Worm (Caenorhabditis elegans): ENCODE results near the gene Y55F3AM.11.
"Not testable (repeated sequence)": the region's sequence is repeated elsewhere in the genome, so short reads cannot be mapped to it uniquely, and the experiment has no call there.

Gene Y55F3AM.11

ce11 chrIV:1053989-1054388 lies 9.8 kb upstream of the Y55F3AM.11 start:
- TF ChIP-seq dao-5 (tag; optimal IDR thresholded peaks at IDR 0.05): no peak
- no peak for TF ChIP-seq him-1 (tag; optimal IDR thresholded peaks at IDR 0.05)
- TF ChIP-seq W03F9.2 (tag; optimal IDR thresholded peaks at IDR 0.05): no peak

DNA sequence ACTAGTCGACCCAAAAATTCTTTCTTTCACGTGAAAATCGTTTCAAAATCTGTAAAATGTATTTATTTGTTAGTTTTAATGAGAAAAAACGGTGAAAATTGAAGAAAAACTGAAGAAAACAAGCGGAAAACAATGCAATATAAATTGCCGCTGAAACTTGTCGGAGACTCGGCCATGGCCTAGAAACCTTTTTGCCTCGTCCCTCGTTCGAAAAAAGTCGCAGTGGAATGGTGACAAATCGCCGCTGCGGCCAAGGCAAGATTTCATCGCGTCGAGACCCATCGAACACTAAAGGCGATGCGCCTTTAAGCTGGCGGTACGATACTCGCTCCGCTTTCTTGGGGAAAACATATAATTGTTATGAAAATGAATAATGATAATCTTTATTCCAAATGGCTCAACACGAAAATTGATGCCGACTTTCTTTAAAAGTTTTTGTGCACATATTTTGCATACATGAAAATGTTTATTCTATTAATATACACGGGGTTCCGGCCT lies 7.5 kb upstream of the Y55F3AM.11 start, which contains the start of gene Y55F3AM.21:
Gene Y55F3AM.21 (minus strand): TSS at position 51 of the 498 bp plus-strand sequence.
- not testable (repeated sequence) for TF ChIP-seq dao-5, him-1, W03F9.2 (tag; optimal IDR thresholded peaks at IDR 0.05)

ce11 chrIV:1046996-1047395 lies 2.8 kb upstream of the Y55F3AM.11 start:
- TF ChIP-seq W03F9.2 (tag; optimal IDR thresholded peaks at IDR 0.05): no peak
- no peak for TF ChIP-seq dao-5 (tag; optimal IDR thresholded peaks at IDR 0.05)
- TF ChIP-seq him-1 (tag; optimal IDR thresholded peaks at IDR 0.05): no peak

ce11 chrIV:1045683-1046082 lies 1.5 kb upstream of the Y55F3AM.11 start, which contains the start of gene srx-12:
srx-12 (plus strand) TSS chrIV:1045983.
- TF ChIP-seq W03F9.2 (tag; optimal IDR thresholded peaks at IDR 0.05) (no peak), dao-5 (tag; optimal IDR thresholded peaks at IDR 0.05) (no peak), him-1 (tag; optimal IDR thresholded peaks at IDR 0.05) (no peak)

- TF ChIP-seq him-1 (tag; optimal IDR thresholded peaks at IDR 0.05) (no peak), dao-5 (tag; optimal IDR thresholded peaks at IDR 0.05) (no peak)
These were observed 3.6 kb downstream of the Y55F3AM.11 start for ce11 chrIV:1040537-1040936.

ce11 chrIV:1038516-1038915 lies 5.7 kb downstream of the Y55F3AM.11 start:
- TF ChIP-seq W03F9.2 (tag; optimal IDR thresholded peaks at IDR 0.05): no peak
- TF ChIP-seq him-1 (tag; optimal IDR thresholded peaks at IDR 0.05): no peak
- no peak for TF ChIP-seq dao-5 (tag; optimal IDR thresholded peaks at IDR 0.05)

DNA sequence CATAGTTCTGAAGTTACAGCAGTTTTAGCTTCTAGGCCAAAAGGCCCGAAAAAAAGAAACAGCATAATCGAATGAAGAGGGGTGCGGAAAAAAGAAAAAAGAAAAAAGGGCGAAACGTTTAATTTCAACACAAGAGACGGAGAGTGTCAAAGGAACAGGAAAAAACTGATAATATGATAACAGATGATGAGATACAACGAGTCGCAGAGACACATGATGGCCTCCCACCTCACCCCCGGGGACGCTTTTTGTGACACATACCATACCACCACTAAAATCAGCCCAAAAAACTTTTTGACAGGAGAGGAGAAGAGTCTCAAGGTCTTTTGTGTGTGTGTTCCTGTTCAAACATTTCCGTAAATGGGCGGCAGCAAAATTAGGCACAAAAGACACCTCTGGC lies 9.1 kb downstream of the Y55F3AM.11 start:
- TF ChIP-seq him-1 (tag; optimal IDR thresholded peaks at IDR 0.05) (no peak), W03F9.2 (tag; optimal IDR thresholded peaks at IDR 0.05) (peak; percentile 33)

- TF ChIP-seq dao-5 (tag; optimal IDR thresholded peaks at IDR 0.05): no peak
These were observed 14.2 kb downstream of the Y55F3AM.11 start, which contains the start of gene abhd-14 for ce11 chrIV:1029939-1030338. abhd-14 (minus strand) TSS chrIV:1030039.

DNA sequence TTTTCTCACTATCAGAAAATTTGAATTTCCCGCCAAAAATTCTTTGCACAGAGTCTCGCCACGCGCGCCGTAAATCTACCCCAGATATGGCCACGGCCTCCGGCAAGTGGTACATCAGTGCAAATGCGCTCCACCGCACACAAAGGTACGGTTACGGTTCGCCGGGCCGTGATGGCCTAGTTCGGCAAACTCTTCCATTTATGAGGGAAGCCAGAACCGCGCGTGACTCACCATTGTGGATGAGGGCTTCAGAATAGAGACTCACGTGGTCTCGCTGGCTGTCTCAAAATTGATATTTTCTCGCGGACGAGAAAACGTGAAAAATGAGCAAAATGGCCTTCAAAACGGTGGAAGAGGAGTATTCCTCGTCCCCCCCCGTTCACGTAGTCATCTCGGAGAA lies 24.4 kb downstream of the Y55F3AM.11 start:
- TF ChIP-seq W03F9.2 (tag; optimal IDR thresholded peaks at IDR 0.05) (no peak), dao-5 (tag; optimal IDR thresholded peaks at IDR 0.05) (no peak), him-1 (tag; optimal IDR thresholded peaks at IDR 0.05) (no peak)

DNA sequence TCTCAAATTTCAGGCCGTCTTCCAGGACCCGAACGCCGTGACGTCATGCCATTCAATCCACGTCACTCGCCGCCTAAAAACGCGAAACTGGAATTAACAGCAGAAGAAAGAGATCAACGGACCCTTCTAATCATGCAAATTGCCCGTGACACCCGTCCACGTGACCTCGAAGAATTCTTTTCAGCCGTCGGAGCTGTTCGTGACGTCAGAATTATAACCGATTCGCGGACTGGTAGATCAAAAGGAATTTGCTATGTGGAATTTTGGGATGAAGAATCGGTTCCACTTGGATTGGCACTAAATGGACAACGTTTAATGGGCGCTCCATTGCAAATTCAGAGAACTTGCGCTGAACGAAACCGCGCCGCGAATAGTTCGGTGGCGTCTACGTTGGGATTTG lies 28.8 kb downstream of the Y55F3AM.11 start:
- TF ChIP-seq W03F9.2 (tag; optimal IDR thresholded peaks at IDR 0.05): no peak

- TF ChIP-seq him-1 (tag; optimal IDR thresholded peaks at IDR 0.05) (no peak), W03F9.2 (tag; optimal IDR thresholded peaks at IDR 0.05) (no peak), dao-5 (tag; optimal IDR thresholded peaks at IDR 0.05) (no peak)
These were observed 30.9 kb downstream of the Y55F3AM.11 start for ce11 chrIV:1013233-1013798.

DNA sequence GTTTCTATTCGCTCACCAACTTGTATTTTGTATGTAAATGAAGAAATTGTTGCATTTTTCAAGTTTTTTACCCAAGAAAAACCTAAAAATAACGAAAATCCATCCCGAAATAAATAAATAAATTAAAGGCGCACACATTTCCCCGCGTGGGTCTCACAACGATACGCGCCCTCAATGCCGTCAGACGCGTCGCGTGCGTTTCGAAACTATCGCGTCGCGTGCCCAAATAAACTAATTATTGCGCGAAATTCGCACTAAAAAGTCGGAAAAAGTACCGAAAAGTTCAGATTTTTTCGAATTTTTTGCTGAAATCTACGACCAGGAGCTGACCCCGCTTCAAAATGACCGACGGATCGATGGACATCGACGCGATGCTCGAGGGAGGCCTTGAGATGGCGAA lies 31.7 kb downstream of the Y55F3AM.11 start, which contains the start of gene rbm-39:
Gene rbm-39 (plus strand): TSS at position 178 of the 400 bp plus-strand sequence.
- TF ChIP-seq him-1 (tag; optimal IDR thresholded peaks at IDR 0.05) (no peak), dao-5 (tag; optimal IDR thresholded peaks at IDR 0.05) (no peak), W03F9.2 (tag; optimal IDR thresholded peaks at IDR 0.05) (peak; percentile 71)

ce11 chrIV:1011776-1012175 lies 32.4 kb downstream of the Y55F3AM.11 start:
- no peak for TF ChIP-seq him-1 (tag; optimal IDR thresholded peaks at IDR 0.05)
- no peak for TF ChIP-seq W03F9.2 (tag; optimal IDR thresholded peaks at IDR 0.05)
- TF ChIP-seq dao-5 (tag; optimal IDR thresholded peaks at IDR 0.05): no peak

DNA sequence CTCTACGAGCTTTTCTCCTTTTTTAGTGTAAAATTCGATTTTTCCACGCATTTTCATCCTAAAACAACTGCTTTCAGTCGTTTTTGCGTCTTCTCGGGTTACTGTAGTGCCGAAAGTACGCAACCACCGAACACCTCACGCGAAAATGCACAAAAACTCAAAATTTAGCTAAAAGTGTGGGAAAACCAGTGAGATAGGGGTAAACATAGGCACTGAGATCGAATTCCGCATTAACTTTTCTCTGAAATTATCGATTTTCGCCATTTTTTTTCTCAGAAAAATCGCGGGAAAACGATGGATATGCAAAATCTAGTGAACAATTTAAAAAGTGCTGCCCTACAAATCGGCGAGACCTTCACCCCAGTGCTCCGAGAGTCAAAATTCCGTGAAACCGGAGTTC lies 34.0 kb downstream of the Y55F3AM.11 start, which contains the start of gene atg-3:
Gene atg-3 (plus strand): TSS at position 301 of the 400 bp plus-strand sequence.
- TF ChIP-seq him-1 (tag; optimal IDR thresholded peaks at IDR 0.05) (no peak), dao-5 (tag; optimal IDR thresholded peaks at IDR 0.05) (no peak), W03F9.2 (tag; optimal IDR thresholded peaks at IDR 0.05) (no peak)

ce11 chrIV:1009546-1009945 lies 34.6 kb downstream of the Y55F3AM.11 start, which contains the start of gene Y55F3AM.9:
Y55F3AM.9 (minus strand) TSS chrIV:1009734.
- no peak for TF ChIP-seq him-1 (tag; optimal IDR thresholded peaks at IDR 0.05)

Measured in whole organism, L4/young adult.